Fruit fly (Drosophila melanogaster): ENCODE data around the gene CG3437.

CG3437 gene

DNA sequence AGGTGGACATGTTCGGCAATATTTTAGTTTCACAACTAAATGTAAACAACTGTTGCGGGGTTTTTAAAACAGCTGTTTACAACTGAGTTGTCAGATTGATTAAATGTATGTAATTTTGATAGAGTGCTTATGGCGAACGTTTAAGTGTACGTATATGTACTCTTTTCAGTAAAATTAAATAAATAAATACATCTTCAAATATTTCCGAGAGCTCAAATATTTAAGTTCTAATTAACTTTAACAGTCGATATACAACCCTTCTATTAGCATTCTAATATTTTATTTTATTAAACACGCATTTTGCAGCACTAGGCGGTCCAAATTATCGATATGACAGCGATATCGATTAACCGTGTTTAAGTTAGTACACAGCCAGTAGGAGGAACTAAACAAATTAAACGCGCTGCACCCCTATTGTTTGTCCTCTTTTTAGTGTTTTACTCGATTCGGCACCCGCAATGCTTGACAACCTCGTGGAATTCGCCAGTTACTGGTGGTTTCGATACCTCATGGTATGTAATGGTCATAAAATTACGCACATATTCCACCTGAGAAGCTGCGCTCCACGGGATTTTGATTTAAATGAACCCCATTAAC, 5.8 kb downstream of the CG3437 start, which contains the start of the genes CG3448 and ghi (continued):
- peak; percentile 11 for TF ChIP-seq CG17802 (tag; optimal IDR thresholded peaks at IDR 0.05)
- peak; percentile 83 for TF ChIP-seq Dref (GFP tag; IDR thresholded peaks at IDR 0.05)
- TF ChIP-seq CG10959 (GFP tag; IDR thresholded peaks at IDR 0.05): no peak
- TF ChIP-seq CG10543 (GFP tag; optimal IDR thresholded peaks at IDR 0.05): peak; percentile 53
- TF ChIP-seq CG4854 (GFP tag; optimal IDR thresholded peaks at IDR 0.05): peak; percentile 0
- TF ChIP-seq CG7786 (GFP tag; optimal IDR thresholded peaks at IDR 0.05): no peak
- TF ChIP-seq CG4707 (GFP tag; optimal IDR thresholded peaks at IDR 0.05): no peak
- TF ChIP-seq Deaf1 (tag; optimal IDR thresholded peaks at IDR 0.05): peak; percentile 25
- peak; percentile 24 for TF ChIP-seq BtbVII (GFP tag; optimal IDR thresholded peaks at IDR 0.05)
- peak; percentile 77 for TF ChIP-seq CG31441 (GFP tag; IDR thresholded peaks at IDR 0.05)
- peak; percentile 73 for TF ChIP-seq zen (tag; optimal IDR thresholded peaks at IDR 0.05)
- TF ChIP-seq Sin3A (optimal IDR thresholded peaks at IDR 0.05): no peak
- TF ChIP-seq CG11456 (GFP tag; IDR thresholded peaks at IDR 0.05): peak; percentile 58; the same call in 1 of the 3 replicates
- TF ChIP-seq wor (GFP tag; IDR thresholded peaks at IDR 0.05): no peak
- peak; percentile 42 for TF ChIP-seq Xbp1 (GFP tag; optimal IDR thresholded peaks at IDR 0.05)
- peak; percentile 40 for TF ChIP-seq CG31224 (GFP tag; IDR thresholded peaks at IDR 0.05)
- peak; percentile 72 for TF ChIP-seq BEAF-32 (GFP tag; optimal IDR thresholded peaks at IDR 0.05)
- TF ChIP-seq cato (GFP tag; optimal IDR thresholded peaks at IDR 0.05; ENCODE audit: borderline replicate concordance): no peak
- peak; percentile 1 for TF ChIP-seq CG18619 (GFP tag; optimal IDR thresholded peaks at IDR 0.05)
- peak; percentile 1 for TF ChIP-seq grn (GFP tag; optimal IDR thresholded peaks at IDR 0.05)
- peak; percentile 17 for TF ChIP-seq jumu (GFP tag; optimal IDR thresholded peaks at IDR 0.05)
- no peak for TF ChIP-seq toy (GFP tag; IDR thresholded peaks at IDR 0.05)
- TF ChIP-seq H2.0 (GFP tag; IDR thresholded peaks at IDR 0.05): no peak
- TF ChIP-seq mld (GFP tag; IDR thresholded peaks at IDR 0.05; ENCODE audit: partially characterized antibody): no peak
- TF ChIP-seq zfh1 (GFP tag; IDR thresholded peaks at IDR 0.05): peak; percentile 67
- peak; percentile 57 for TF ChIP-seq kay (GFP tag; optimal IDR thresholded peaks at IDR 0.05)
- TF ChIP-seq CG33213 (GFP tag; optimal IDR thresholded peaks at IDR 0.05): peak; percentile 6
- TF ChIP-seq CG11695 (GFP tag; IDR thresholded peaks at IDR 0.05): peak; percentile 10; the same call in 1 of the 3 replicates
- peak; percentile 43; the same call in 1 of the 3 replicates for TF ChIP-seq hb (GFP tag; IDR thresholded peaks at IDR 0.05; ENCODE audit: partially characterized antibody)
- no peak for TF ChIP-seq hth (optimal IDR thresholded peaks at IDR 0.05)
- TF ChIP-seq gcm2 (GFP tag; optimal IDR thresholded peaks at IDR 0.05): no peak
- no peak for TF ChIP-seq Doc2 (GFP tag; IDR thresholded peaks at IDR 0.05)
- no peak for TF ChIP-seq her (GFP tag; optimal IDR thresholded peaks at IDR 0.05)
- no peak for TF ChIP-seq dati (GFP tag; IDR thresholded peaks at IDR 0.05)
- TF ChIP-seq pb (GFP tag; optimal IDR thresholded peaks at IDR 0.05): no peak
- peak; percentile 41 for TF ChIP-seq gro (GFP tag; optimal IDR thresholded peaks at IDR 0.05)
- TF ChIP-seq lola (GFP tag; optimal IDR thresholded peaks at IDR 0.05): peak in 1 of 3 experiments; percentile 15
- peak; percentile 59 for TF ChIP-seq mirr (GFP tag; optimal IDR thresholded peaks at IDR 0.05)
- TF ChIP-seq CG3281 (GFP tag; optimal IDR thresholded peaks at IDR 0.05): peak; percentile 68
- TF ChIP-seq esg (GFP tag; conservative IDR thresholded peaks at IDR 0.05): no peak
- TF ChIP-seq NK7.1 (GFP tag; optimal IDR thresholded peaks at IDR 0.05): no peak
- peak; percentile 73 for TF ChIP-seq lmd (GFP tag; IDR thresholded peaks at IDR 0.05)
- TF ChIP-seq CG11085 (GFP tag; IDR thresholded peaks at IDR 0.05): peak; percentile 19; the same call in 1 of the 2 replicates
- peak; percentile 18 for TF ChIP-seq Asciz (GFP tag; optimal IDR thresholded peaks at IDR 0.05)
- TF ChIP-seq CG32767 (GFP tag; IDR thresholded peaks at IDR 0.05): no peak
- TF ChIP-seq CG10147 (GFP tag; optimal IDR thresholded peaks at IDR 0.05): peak; percentile 68
- peak; percentile 44 for TF ChIP-seq ssp (GFP tag; IDR thresholded peaks at IDR 0.05)
- no peak for TF ChIP-seq CG17568 (GFP tag; optimal IDR thresholded peaks at IDR 0.05)
- no peak for TF ChIP-seq CG12071 (GFP tag; optimal IDR thresholded peaks at IDR 0.05)
- no peak for TF ChIP-seq croc (GFP tag; conservative IDR thresholded peaks at IDR 0.05)
- peak; percentile 59 for TF ChIP-seq mam (GFP tag; optimal IDR thresholded peaks at IDR 0.05)
